Fruit fly (Drosophila melanogaster) whole organism, wandering third instar larva: ENCODE data around the gene CG13455.

Experiments used
- CG32264 ChIP-seq: fragments of 200-800 bp; sonication (Bioruptor generic); optimal IDR thresholded peaks from 2 replicates; lab custom pipeline; 2016; ENCODE audit warnings: missing biosample characterization, missing genetic modification characterization
- CG9705 ChIP-seq: fragments of 200-800 bp; sonication (Bioruptor generic); optimal IDR thresholded peaks from 2 replicates; lab custom pipeline; 2018; ENCODE audit warnings: missing biosample characterization, mild to moderate bottlenecking, missing genetic modification characterization
- CrebA ChIP-seq: fragments of 200-800 bp; sonication (Bioruptor generic); optimal IDR thresholded peaks from 2 replicates; lab custom pipeline; 2016; ENCODE audit warnings: missing biosample characterization, mild to moderate bottlenecking, missing genetic modification characterization, borderline replicate concordance
- Dif ChIP-seq: fragments of 200-275, 200-300 bp; sonication (Bioruptor generic); optimal IDR thresholded peaks from 2 replicates; lab custom pipeline; 2018; ENCODE audit warnings: missing biosample characterization, missing genetic modification characterization; ENCODE audit not compliant: partially characterized antibody
- Hnf4 ChIP-seq: fragments of 200-800 bp; sonication (Bioruptor generic); optimal IDR thresholded peaks from 2 replicates; lab custom pipeline; 2016; ENCODE audit warnings: missing biosample characterization, mild to moderate bottlenecking, missing genetic modification characterization
- Hr83 ChIP-seq: fragments of 200-300 bp; sonication (Bioruptor generic); optimal IDR thresholded peaks from 2 replicates; lab custom pipeline; 2016; ENCODE audit warnings: missing biosample characterization, mild to moderate bottlenecking, missing genetic modification characterization, moderate library complexity; ENCODE audit not compliant: poor library complexity, severe bottlenecking
- Jra ChIP-seq: sonication (Bioruptor generic); optimal IDR thresholded peaks from 2 replicates; lab custom pipeline; 2016; ENCODE audit warnings: missing biosample characterization, missing genetic modification characterization
- Myc ChIP-seq: fragments of >200 bp; optimal IDR thresholded peaks from 2 replicates; lab custom pipeline; 2017
- N ChIP-seq: fragments of >200 bp; optimal IDR thresholded peaks from 2 replicates; lab custom pipeline; 2018; ENCODE audit warnings: missing biosample characterization, missing external identifiers, missing genetic modification characterization
- Rel ChIP-seq, 2 experiments: fragments of 200-800 bp; sonication (Bioruptor generic) in 1 of 2; optimal IDR thresholded peaks; 2 replicates in 1 of 2; 3 replicates in 1 of 2; lab custom pipeline; 2016 to 2019; ENCODE audit warnings: mild to moderate bottlenecking in 2 of 2, missing biosample characterization in 2 of 2, missing genetic modification characterization in 2 of 2, moderate library complexity in 1 of 2
- Sp1 ChIP-seq: fragments of 200-800 bp; sonication (Bioruptor generic); optimal IDR thresholded peaks from 3 replicates; lab custom pipeline; 2019; ENCODE audit warnings: missing biosample characterization, mild to moderate bottlenecking, missing genetic modification characterization, moderate library complexity
- br ChIP-seq: fragments of 200-800 bp; sonication (Bioruptor generic); optimal IDR thresholded peaks from 2 replicates; lab custom pipeline; 2016; ENCODE audit warnings: missing biosample characterization, missing genetic modification characterization
- brk ChIP-seq: fragments of 200-800 bp; sonication (Bioruptor generic); optimal IDR thresholded peaks from 2 replicates; lab custom pipeline; 2016; ENCODE audit warnings: missing biosample characterization, mild to moderate bottlenecking, missing genetic modification characterization
- dl ChIP-seq, 2 experiments: fragments of 175-275, 200-275 bp in 1 of 2; fragments of 200-275 bp in 1 of 2; sonication (Bioruptor generic); optimal IDR thresholded peaks; lab custom pipeline; 2018; ENCODE audit warnings: mild to moderate bottlenecking in 2 of 2, missing biosample characterization in 2 of 2, missing genetic modification characterization in 2 of 2, moderate library complexity in 2 of 2; ENCODE audit not compliant: partially characterized antibody in 2 of 2, insufficient read depth in 1 of 2
- dsf ChIP-seq: sonication (Bioruptor generic); optimal IDR thresholded peaks from 2 replicates; lab custom pipeline; 2016; ENCODE audit warnings: missing biosample characterization, missing genetic modification characterization, borderline replicate concordance
- ey ChIP-seq: fragments of 200-800 bp; sonication (Bioruptor generic); optimal IDR thresholded peaks from 2 replicates; lab custom pipeline; 2016; ENCODE audit warnings: missing biosample characterization, missing genetic modification characterization
- fru ChIP-seq: fragments of 200-800 bp; sonication (Bioruptor generic); optimal IDR thresholded peaks from 3 replicates; lab custom pipeline; 2016; ENCODE audit warnings: missing biosample characterization, mild to moderate bottlenecking, missing genetic modification characterization
- h ChIP-seq: fragments of 200-800 bp; sonication (Bioruptor generic); optimal IDR thresholded peaks from 3 replicates; lab custom pipeline; 2016; ENCODE audit warnings: missing biosample characterization, mild to moderate bottlenecking, missing genetic modification characterization
- jim ChIP-seq: fragments of 175-275, 200-325 bp; sonication (Bioruptor generic); optimal IDR thresholded peaks from 2 replicates; lab custom pipeline; 2016; ENCODE audit warnings: missing biosample characterization, mild to moderate bottlenecking, missing genetic modification characterization
- lola ChIP-seq: fragments of >200 bp; optimal IDR thresholded peaks from 2 replicates; lab custom pipeline; 2017; ENCODE audit warnings: missing biosample characterization, missing genetic modification characterization
- pan ChIP-seq: fragments of >200 bp; optimal IDR thresholded peaks from 2 replicates; lab custom pipeline; 2017
- psq ChIP-seq: fragments of 200-800 bp; sonication (Bioruptor generic); optimal IDR thresholded peaks from 3 replicates; lab custom pipeline; 2017; ENCODE audit warnings: missing biosample characterization, mild to moderate bottlenecking, missing genetic modification characterization, moderate library complexity
- rgr ChIP-seq: fragments of 200-800 bp; sonication (Bioruptor generic); optimal IDR thresholded peaks from 3 replicates; lab custom pipeline; 2016; ENCODE audit warnings: missing biosample characterization, mild to moderate bottlenecking, missing genetic modification characterization
- sage ChIP-seq: fragments of 200-800 bp; sonication (Bioruptor generic); optimal IDR thresholded peaks from 2 replicates; lab custom pipeline; 2016; ENCODE audit warnings: missing biosample characterization, mild to moderate bottlenecking, missing genetic modification characterization
- sv ChIP-seq: fragments of 200-800 bp; sonication (Bioruptor generic); optimal IDR thresholded peaks from 3 replicates; lab custom pipeline; 2016; ENCODE audit warnings: missing biosample characterization, missing genetic modification characterization
- tai ChIP-seq: sonication (Bioruptor generic); optimal IDR thresholded peaks from 2 replicates; lab custom pipeline; 2016; ENCODE audit warnings: missing biosample characterization, missing genetic modification characterization
- woc ChIP-seq: sonication (Bioruptor generic); optimal IDR thresholded peaks from 2 replicates; lab custom pipeline; 2016; ENCODE audit warnings: missing biosample characterization, mild to moderate bottlenecking, missing genetic modification characterization

The CG13455 gene

dm6 chr3L:15514405-15514804 lies 18.0 kb downstream of the CG13455 start:
- no peak for TF ChIP-seq Jra (GFP tag; lab: Kevin White, UChicago)
- no peak for TF ChIP-seq jim (GFP tag; lab: Kevin White, UChicago)
- no peak for TF ChIP-seq CrebA
- peak; percentile 7 for TF ChIP-seq br (GFP tag; lab: Kevin White, UChicago)
- TF ChIP-seq sage (GFP tag; lab: Kevin White, UChicago) = peak; percentile 31
- TF ChIP-seq sv (GFP tag; lab: Kevin White, UChicago) = no peak
- TF ChIP-seq dl (GFP tag; optimal IDR thresholded peaks at IDR 0.05; lab: Kevin White, UChicago; ENCODE audit: insufficient read depth in 1 of 2, partially characterized antibody in 2 of 2) = peak; percentile 95 to 97
- TF ChIP-seq fru (GFP tag; lab: Kevin White, UChicago) = no peak
- TF ChIP-seq brk (GFP tag; lab: Kevin White, UChicago) = no peak
- TF ChIP-seq h (GFP tag; lab: Kevin White, UChicago) = peak; percentile 37
- peak; percentile 69 for TF ChIP-seq Hr83 (GFP tag; lab: Kevin White, UChicago)
- TF ChIP-seq tai (GFP tag; lab: Kevin White, UChicago) = no peak
- TF ChIP-seq pan (lab: Kevin White, UChicago) = no peak
- no peak for TF ChIP-seq Rel (GFP tag; optimal IDR thresholded peaks at IDR 0.05; lab: Kevin White, UChicago)
- TF ChIP-seq Rel (tag; optimal IDR thresholded peaks at IDR 0.05; lab: Kevin White, UChicago) = peak; percentile 33
- TF ChIP-seq lola (GFP tag; lab: Kevin White, UChicago) = no peak
- no peak for TF ChIP-seq rgr (GFP tag; lab: Kevin White, UChicago)
- TF ChIP-seq CG32264 (GFP tag; lab: Kevin White, UChicago) = peak; percentile 13
- peak; percentile 98 for TF ChIP-seq Dif (GFP tag; lab: Kevin White, UChicago)
- peak; percentile 28 for TF ChIP-seq Sp1 (GFP tag; lab: Kevin White, UChicago)
- TF ChIP-seq dsf (GFP tag; lab: Kevin White, UChicago) = no peak
- TF ChIP-seq psq (GFP tag; lab: Kevin White, UChicago) = peak; percentile 23
- no peak for TF ChIP-seq N (GFP tag; lab: Kevin White, UChicago)
- TF ChIP-seq CG9705 = no peak

DNA sequence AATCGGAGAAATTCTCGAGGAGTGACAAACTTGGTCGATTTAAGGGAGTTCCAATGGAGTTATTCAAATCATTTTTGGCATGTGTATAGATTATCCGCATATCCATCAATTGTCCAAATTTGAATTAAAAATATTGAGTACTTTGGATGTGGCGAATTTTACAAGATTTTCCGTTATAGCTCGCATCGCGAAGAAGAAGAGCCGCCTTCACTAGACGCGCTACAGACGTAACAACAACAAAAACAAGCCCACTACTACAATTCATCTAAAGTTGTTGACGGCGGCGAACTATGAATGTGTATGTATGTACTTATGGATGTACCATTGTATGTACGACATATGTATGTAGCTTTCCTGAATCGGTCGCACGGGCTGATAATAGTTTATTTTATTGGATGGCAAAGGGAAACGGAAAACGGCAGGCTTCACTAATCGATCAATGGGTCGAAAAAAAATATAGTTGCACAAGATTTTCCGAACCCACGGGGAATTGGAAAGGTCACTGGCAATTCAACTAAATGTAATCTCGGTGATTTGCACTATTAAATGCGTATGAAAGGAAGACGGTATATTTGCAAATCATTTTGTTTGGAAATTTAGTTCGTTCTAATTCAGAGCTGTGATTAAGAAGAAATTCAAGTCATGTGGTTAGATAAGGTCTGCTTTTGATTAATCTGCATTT lies 18.6 kb downstream of the CG13455 start:
- TF ChIP-seq Dif (GFP tag; lab: Kevin White, UChicago) (no peak), woc (GFP tag; lab: Kevin White, UChicago) (no peak), brk (GFP tag; lab: Kevin White, UChicago) (no peak), dl (GFP tag; optimal IDR thresholded peaks at IDR 0.05; lab: Kevin White, UChicago; ENCODE audit: insufficient read depth in 1 of 2, partially characterized antibody in 2 of 2) (no peak), CG32264 (GFP tag; lab: Kevin White, UChicago) (no peak), Hr83 (GFP tag; lab: Kevin White, UChicago) (no peak), rgr (GFP tag; lab: Kevin White, UChicago) (no peak)
- TF ChIP-seq, all 38 proteins: peak for 0

- no peak for TF ChIP-seq CG32264 (GFP tag; lab: Kevin White, UChicago)
- TF ChIP-seq Myc (lab: Kevin White, UChicago) = peak; percentile 75
- TF ChIP-seq N (GFP tag; lab: Kevin White, UChicago) = peak; percentile 88
- TF ChIP-seq, all 38 proteins: peak for 2
Observed at dm6 chr3L:15516440-15516839, 20.1 kb downstream of the CG13455 start.

- TF ChIP-seq tai (GFP tag; lab: Kevin White, UChicago) (no peak), Hnf4 (GFP tag; lab: Kevin White, UChicago) (no peak), Dif (GFP tag; lab: Kevin White, UChicago) (no peak), ey (no peak), woc (GFP tag; lab: Kevin White, UChicago) (no peak)
Observed at dm6 chr3L:15516956-15517355, 20.6 kb downstream of the CG13455 start, which contains the start of gene CG13454. Gene CG13454, minus strand, starts transcription at chr3L:15517056.

DNA sequence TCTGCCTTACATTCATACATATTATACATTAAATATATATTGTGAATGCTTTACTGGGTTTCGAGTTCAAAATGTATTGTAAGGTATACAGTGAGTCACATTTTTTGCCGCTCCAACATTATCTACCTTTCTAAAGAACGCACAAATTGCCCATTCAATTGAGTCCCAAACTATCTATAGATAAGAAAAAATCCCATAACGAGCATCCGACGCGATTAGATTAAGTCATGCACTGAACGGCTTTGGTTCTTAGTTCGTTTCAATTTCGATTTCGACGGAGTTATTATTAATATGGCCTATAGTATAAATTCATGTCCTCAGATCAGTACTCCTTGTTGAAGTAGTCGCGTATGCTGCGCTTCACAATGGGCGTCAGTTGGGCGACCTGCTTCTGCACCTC lies 21.1 kb downstream of the CG13455 start:
- TF ChIP-seq N (GFP tag; lab: Kevin White, UChicago) = no peak
- TF ChIP-seq Rel (GFP tag; optimal IDR thresholded peaks at IDR 0.05; lab: Kevin White, UChicago) = no peak
- TF ChIP-seq Rel (tag; optimal IDR thresholded peaks at IDR 0.05; lab: Kevin White, UChicago) = peak; percentile 28
